Fruit fly (Drosophila melanogaster) whole organism, wandering third instar larva: Measurements from ENCODE around the gene CG7806.

Experiments
- dmrt93B ChIP-seq: fragments of 200-800 bp; sonication (Bioruptor generic); optimal IDR thresholded peaks from 2 replicates; lab custom pipeline; 2018; ENCODE audit warnings: missing biosample characterization, mild to moderate bottlenecking, missing genetic modification characterization
- usp ChIP-seq: fragments of >200 bp; optimal IDR thresholded peaks from 2 replicates; lab custom pipeline; 2017; ENCODE audit warnings: missing biosample characterization, missing genetic modification characterization

dm6 chr2L:8302766-8303479 lies 8.3 kb upstream of the CG7806 start, which contains the start of the genes wol and Scgalpha:
- TF ChIP-seq dmrt93B (GFP tag; lab: Kevin White, UChicago) (no peak), usp (GFP tag; lab: Kevin White, UChicago) (no peak)
